Worm (Caenorhabditis elegans): ENCODE results near the gene T23G4.2.

T23G4.2 gene

DNA sequence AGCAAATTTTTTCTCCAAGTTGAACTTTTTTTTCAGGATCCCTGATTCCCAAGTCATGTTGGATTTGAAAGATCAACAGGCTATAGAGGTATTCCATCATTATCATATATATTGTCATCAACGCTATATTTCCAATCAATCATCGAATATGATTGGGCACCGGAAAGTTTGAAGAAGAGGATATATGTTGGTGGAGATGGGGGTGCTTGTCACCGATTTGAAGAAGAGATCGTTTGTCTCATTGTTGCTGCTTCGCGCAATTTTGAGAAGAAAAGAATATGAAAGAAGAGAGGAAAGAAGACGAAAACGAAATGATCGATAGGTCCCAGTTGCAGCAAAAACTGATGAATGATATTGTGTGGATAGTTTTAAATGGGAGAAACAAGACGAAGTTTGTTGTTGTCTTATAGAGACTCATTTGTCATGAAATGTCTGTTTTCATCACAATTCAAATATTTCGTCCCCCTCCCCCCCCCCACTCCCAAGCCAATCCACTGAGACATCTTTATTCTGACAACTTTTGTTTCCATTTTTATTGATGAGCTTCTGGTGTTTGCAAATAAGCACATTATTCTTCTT, at the start of gene T23G4.2:
T23G4.2 (minus strand) TSS at position 255 of the 579 bp plus-strand sequence.
- TF ChIP-seq tab-1 (GFP tag; IDR thresholded peaks at IDR 0.05): no peak
- no peak for TF ChIP-seq flt-1 (GFP tag; IDR thresholded peaks at IDR 0.05)
- TF ChIP-seq ztf-29 (GFP tag; IDR thresholded peaks at IDR 0.05): no peak
- TF ChIP-seq ztf-23 (GFP tag; IDR thresholded peaks at IDR 0.05): no peak
- no peak for TF ChIP-seq ref-1 (GFP tag; conservative IDR thresholded peaks at IDR 0.05)

DNA sequence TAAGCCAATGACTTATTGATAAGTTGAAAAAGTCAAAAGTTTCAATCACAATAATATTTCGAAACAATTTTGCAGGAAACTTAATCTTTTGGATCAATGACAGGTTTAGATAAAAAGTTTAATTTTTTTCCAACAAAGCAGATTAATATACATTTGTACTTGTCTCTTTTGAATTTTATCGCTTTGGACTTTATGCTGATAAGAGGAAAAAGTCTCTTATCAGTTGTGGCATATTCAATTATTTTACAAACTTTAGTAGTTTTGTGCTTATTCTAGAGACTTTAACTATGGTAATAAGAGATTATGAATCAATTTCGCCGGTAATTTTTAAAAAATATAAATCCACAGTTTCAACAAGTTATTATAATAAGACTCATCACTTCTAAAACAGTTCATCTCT, 38.5 kb upstream of the T23G4.2 start:
- no peak for TF ChIP-seq cog-1 (tag; optimal IDR thresholded peaks at IDR 0.05)
- no peak for TF ChIP-seq T22C8.4 (GFP tag; IDR thresholded peaks at IDR 0.05)
- TF ChIP-seq klf-2 (GFP tag; conservative IDR thresholded peaks at IDR 0.05): no peak
- TF ChIP-seq ztf-29 (GFP tag; IDR thresholded peaks at IDR 0.05): no peak
- no peak for TF ChIP-seq med-1 (GFP tag; optimal IDR thresholded peaks at IDR 0.05; ENCODE audit: insufficient read depth)
- no peak for TF ChIP-seq ztf-23 (GFP tag; IDR thresholded peaks at IDR 0.05)
- TF ChIP-seq ref-1 (GFP tag; conservative IDR thresholded peaks at IDR 0.05): no peak
- TF ChIP-seq tab-1 (GFP tag; IDR thresholded peaks at IDR 0.05): no peak
- no peak for TF ChIP-seq flt-1 (GFP tag; IDR thresholded peaks at IDR 0.05)

DNA sequence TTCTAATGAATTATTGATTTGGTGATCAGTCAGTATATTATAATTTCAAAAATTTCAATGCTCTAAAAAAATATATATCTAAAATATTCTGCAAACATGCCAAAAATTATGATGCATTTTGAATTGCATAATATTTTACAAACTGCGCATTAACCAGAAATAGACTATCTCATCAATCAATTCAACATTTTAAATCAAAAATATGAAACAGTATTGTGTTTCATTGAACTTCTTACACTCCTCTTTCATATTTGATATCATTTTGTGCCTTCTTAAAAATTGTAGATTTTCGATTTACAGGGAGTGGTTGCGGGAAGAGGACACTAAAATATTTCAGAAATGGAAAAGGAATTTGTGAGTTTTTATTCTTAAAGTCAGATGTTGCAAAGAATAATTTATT, 37.3 kb upstream of the T23G4.2 start, which contains the start of gene ent-4:
ent-4 (plus strand) TSS at position 301 of the 400 bp plus-strand sequence.
- TF ChIP-seq T22C8.4 (GFP tag; IDR thresholded peaks at IDR 0.05) (no peak), klf-2 (GFP tag; conservative IDR thresholded peaks at IDR 0.05) (no peak), tab-1 (GFP tag; IDR thresholded peaks at IDR 0.05) (no peak), cog-1 (tag; optimal IDR thresholded peaks at IDR 0.05) (no peak), ref-1 (GFP tag; conservative IDR thresholded peaks at IDR 0.05) (no peak)

DNA sequence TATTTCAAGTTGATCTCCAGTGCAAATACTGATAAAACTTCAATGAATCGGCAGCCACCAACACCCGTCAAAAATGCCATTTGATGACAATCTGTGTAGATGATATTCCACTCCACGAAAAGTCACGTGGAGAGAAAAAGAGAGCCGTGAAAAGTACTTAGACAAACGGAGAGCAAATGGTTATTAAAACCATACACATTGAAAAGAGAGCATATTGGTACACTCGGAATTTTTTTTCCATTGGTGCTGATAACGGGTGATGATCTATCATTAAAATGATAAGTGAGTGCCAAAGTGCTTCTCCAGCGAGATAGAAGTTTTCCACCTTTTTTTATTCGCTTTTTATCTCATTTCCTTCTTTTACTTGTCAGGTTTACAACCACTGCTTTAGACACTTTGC, 35.8 kb upstream of the T23G4.2 start:
- TF ChIP-seq klf-2 (GFP tag; conservative IDR thresholded peaks at IDR 0.05) (no peak), ztf-29 (GFP tag; IDR thresholded peaks at IDR 0.05) (no peak), T22C8.4 (GFP tag; IDR thresholded peaks at IDR 0.05) (no peak), ref-1 (GFP tag; conservative IDR thresholded peaks at IDR 0.05) (no peak), med-1 (GFP tag; optimal IDR thresholded peaks at IDR 0.05; ENCODE audit: insufficient read depth) (no peak), ztf-23 (GFP tag; IDR thresholded peaks at IDR 0.05) (no peak), tab-1 (GFP tag; IDR thresholded peaks at IDR 0.05) (no peak), cog-1 (tag; optimal IDR thresholded peaks at IDR 0.05) (no peak), flt-1 (GFP tag; IDR thresholded peaks at IDR 0.05) (no peak)

DNA sequence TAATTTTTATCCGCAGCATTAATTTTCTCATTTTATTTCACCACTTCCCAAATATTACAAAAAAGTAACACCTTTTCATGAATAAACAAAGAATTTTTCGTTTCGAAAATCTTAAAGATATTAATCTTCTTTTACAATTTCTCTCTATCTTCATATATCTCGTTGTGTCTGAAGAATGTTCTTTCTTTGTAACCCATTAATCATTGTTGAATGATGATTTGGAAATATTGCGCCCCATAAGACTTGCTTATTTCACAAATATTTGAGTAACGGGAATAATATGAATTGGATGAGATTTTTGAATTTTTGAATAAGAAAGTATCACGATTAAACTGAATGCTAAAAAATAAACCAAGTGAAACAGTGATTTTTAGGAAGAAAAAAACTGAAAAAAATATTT, 31.6 kb upstream of the T23G4.2 start:
- TF ChIP-seq ref-1 (GFP tag; conservative IDR thresholded peaks at IDR 0.05): no peak
- no peak for TF ChIP-seq ztf-23 (GFP tag; IDR thresholded peaks at IDR 0.05)
- TF ChIP-seq T22C8.4 (GFP tag; IDR thresholded peaks at IDR 0.05): no peak
- TF ChIP-seq tab-1 (GFP tag; IDR thresholded peaks at IDR 0.05): no peak
- TF ChIP-seq klf-2 (GFP tag; conservative IDR thresholded peaks at IDR 0.05): no peak
- no peak for TF ChIP-seq flt-1 (GFP tag; IDR thresholded peaks at IDR 0.05)
- TF ChIP-seq med-1 (GFP tag; optimal IDR thresholded peaks at IDR 0.05; ENCODE audit: insufficient read depth): no peak
- TF ChIP-seq cog-1 (tag; optimal IDR thresholded peaks at IDR 0.05): no peak
- no peak for TF ChIP-seq ztf-29 (GFP tag; IDR thresholded peaks at IDR 0.05)

DNA sequence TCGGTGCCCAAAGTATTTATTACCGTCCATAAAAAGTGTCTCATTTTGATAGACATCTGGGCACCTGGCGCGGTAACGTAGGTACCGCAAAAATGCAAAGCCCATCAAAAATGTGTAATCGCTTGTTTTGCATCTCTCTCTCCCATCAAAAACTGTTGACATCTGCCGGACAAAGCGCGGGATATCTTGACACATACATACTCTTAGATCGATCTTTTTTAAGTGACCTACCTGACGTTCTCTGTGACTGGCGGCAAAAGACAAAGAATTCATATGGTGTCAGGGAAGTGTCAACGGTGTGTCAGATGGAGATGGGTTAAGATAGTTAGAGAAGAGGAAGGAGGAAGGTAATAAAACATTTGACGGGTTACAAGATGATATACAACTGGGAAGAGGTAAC, 29.6 kb upstream of the T23G4.2 start:
- TF ChIP-seq cog-1 (tag; optimal IDR thresholded peaks at IDR 0.05) (no peak), klf-2 (GFP tag; conservative IDR thresholded peaks at IDR 0.05) (no peak), tab-1 (GFP tag; IDR thresholded peaks at IDR 0.05) (no peak), med-1 (GFP tag; optimal IDR thresholded peaks at IDR 0.05; ENCODE audit: insufficient read depth) (no peak), flt-1 (GFP tag; IDR thresholded peaks at IDR 0.05) (no peak), ref-1 (GFP tag; conservative IDR thresholded peaks at IDR 0.05) (no peak), ztf-23 (GFP tag; IDR thresholded peaks at IDR 0.05) (no peak), T22C8.4 (GFP tag; IDR thresholded peaks at IDR 0.05) (no peak), ztf-29 (GFP tag; IDR thresholded peaks at IDR 0.05) (no peak)

DNA sequence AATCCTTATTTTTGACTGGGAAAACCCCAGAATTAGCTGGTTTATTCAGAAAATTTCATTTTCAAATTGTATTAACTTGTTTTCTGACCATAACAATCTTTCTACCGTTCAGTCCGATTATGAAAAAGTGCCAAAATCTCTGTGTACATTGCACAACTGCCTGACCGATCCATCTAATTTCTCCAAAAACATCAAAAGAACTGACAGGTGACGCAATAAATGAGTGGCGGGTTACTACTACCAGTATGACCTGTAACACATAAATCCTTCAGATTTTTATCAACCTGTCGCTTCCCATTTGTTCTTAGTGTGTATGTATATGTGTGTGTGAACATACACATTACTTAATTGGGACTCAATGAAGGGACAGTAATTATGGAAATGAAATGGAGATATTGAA, 27.4 kb upstream of the T23G4.2 start:
- TF ChIP-seq cog-1 (tag; optimal IDR thresholded peaks at IDR 0.05) (no peak), med-1 (GFP tag; optimal IDR thresholded peaks at IDR 0.05; ENCODE audit: insufficient read depth) (no peak), tab-1 (GFP tag; IDR thresholded peaks at IDR 0.05) (no peak), ztf-29 (GFP tag; IDR thresholded peaks at IDR 0.05) (no peak), flt-1 (GFP tag; IDR thresholded peaks at IDR 0.05) (no peak), klf-2 (GFP tag; conservative IDR thresholded peaks at IDR 0.05) (no peak), T22C8.4 (GFP tag; IDR thresholded peaks at IDR 0.05) (no peak), ref-1 (GFP tag; conservative IDR thresholded peaks at IDR 0.05) (no peak), ztf-23 (GFP tag; IDR thresholded peaks at IDR 0.05) (no peak)

DNA sequence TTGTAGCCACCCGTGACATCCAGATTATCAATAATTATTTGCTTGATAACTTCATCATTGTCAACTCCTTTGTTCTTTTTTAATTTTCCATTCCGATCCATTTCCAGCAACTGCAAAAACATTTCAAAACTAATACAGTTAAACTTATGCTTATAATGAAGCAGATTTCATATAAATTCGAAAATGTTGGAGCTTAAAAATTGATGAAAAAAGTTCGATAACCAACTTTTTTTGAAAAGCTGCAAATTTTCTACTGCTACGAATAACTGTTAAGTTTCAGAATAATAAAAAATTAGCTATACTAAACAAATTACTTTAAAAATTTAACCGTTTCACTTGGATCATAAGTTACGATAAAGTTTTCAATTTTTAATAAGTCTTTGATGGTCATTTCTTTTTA, 26.9 kb upstream of the T23G4.2 start, which contains the start of gene C47A4.1:
C47A4.1 (minus strand) TSS at position 101 of the 400 bp plus-strand sequence.
- no peak for TF ChIP-seq cog-1 (tag; optimal IDR thresholded peaks at IDR 0.05)
- no peak for TF ChIP-seq ztf-29 (GFP tag; IDR thresholded peaks at IDR 0.05)
- no peak for TF ChIP-seq med-1 (GFP tag; optimal IDR thresholded peaks at IDR 0.05; ENCODE audit: insufficient read depth)
- TF ChIP-seq T22C8.4 (GFP tag; IDR thresholded peaks at IDR 0.05): no peak
- TF ChIP-seq klf-2 (GFP tag; conservative IDR thresholded peaks at IDR 0.05): no peak
- TF ChIP-seq tab-1 (GFP tag; IDR thresholded peaks at IDR 0.05): no peak
- no peak for TF ChIP-seq flt-1 (GFP tag; IDR thresholded peaks at IDR 0.05)
- no peak for TF ChIP-seq ref-1 (GFP tag; conservative IDR thresholded peaks at IDR 0.05)
- no peak for TF ChIP-seq ztf-23 (GFP tag; IDR thresholded peaks at IDR 0.05)

DNA sequence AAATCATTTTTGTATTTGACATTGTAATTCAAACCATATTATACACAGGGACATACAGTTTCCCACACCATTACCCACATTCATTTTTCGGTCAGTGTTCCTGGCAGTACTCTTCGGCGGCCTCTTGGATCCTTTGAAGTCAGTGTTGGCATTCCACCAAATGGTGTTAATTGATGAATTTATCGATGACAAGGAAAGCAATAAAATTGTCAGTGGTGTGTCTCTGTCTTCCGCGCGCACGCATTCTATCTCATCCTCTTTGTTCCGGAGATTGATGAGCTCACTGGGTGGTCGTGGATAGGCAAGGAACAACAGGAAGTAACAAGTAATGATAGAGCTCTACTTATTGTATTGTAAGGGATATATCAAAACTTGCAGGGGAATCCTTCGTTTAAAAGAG, 21.0 kb upstream of the T23G4.2 start:
- TF ChIP-seq med-1 (GFP tag; optimal IDR thresholded peaks at IDR 0.05; ENCODE audit: insufficient read depth): no peak
- TF ChIP-seq ztf-29 (GFP tag; IDR thresholded peaks at IDR 0.05): no peak
- TF ChIP-seq flt-1 (GFP tag; IDR thresholded peaks at IDR 0.05): no peak
- no peak for TF ChIP-seq ztf-23 (GFP tag; IDR thresholded peaks at IDR 0.05)
- TF ChIP-seq T22C8.4 (GFP tag; IDR thresholded peaks at IDR 0.05): no peak
- TF ChIP-seq tab-1 (GFP tag; IDR thresholded peaks at IDR 0.05): no peak
- TF ChIP-seq ref-1 (GFP tag; conservative IDR thresholded peaks at IDR 0.05): no peak
- TF ChIP-seq cog-1 (tag; optimal IDR thresholded peaks at IDR 0.05): no peak
- no peak for TF ChIP-seq klf-2 (GFP tag; conservative IDR thresholded peaks at IDR 0.05)

Data from whole organism, midembryonic.